Fruit fly (Drosophila melanogaster) whole organism, prepupa: ENCODE measurements around the gene sba.

Source experiments
- CG10669 ChIP-seq: fragments of 200-800 bp; sonication (Bioruptor generic); optimal IDR thresholded peaks from 3 replicates; lab custom pipeline; 2018; ENCODE audit warnings: missing biosample characterization, mild to moderate bottlenecking, missing genetic modification characterization, moderate library complexity
- CG15336 ChIP-seq: fragments of 200-800 bp; sonication (Bioruptor generic); IDR thresholded peaks from 2 replicates; pipeline ENCODE4 v1.3.6; 2022; ENCODE audit warnings: missing biosample characterization, missing genetic modification characterization
- CG16779 ChIP-seq: fragments of 200-800 bp; sonication (Bioruptor generic); optimal IDR thresholded peaks from 3 replicates; lab custom pipeline; 2017; ENCODE audit warnings: missing biosample characterization, mild to moderate bottlenecking, missing genetic modification characterization
- CG3032 ChIP-seq: fragments of 200-800 bp; optimal IDR thresholded peaks from 2 replicates; lab custom pipeline; 2019; ENCODE audit warnings: missing biosample characterization, mild to moderate bottlenecking, missing genetic modification characterization, moderate library complexity
- CG31627 ChIP-seq: fragments of 200-800 bp; sonication (Bioruptor generic); optimal IDR thresholded peaks from 3 replicates; lab custom pipeline; 2016; ENCODE audit warnings: missing biosample characterization, missing genetic modification characterization
- CG34406 ChIP-seq: fragments of 200-800 bp; sonication (Bioruptor generic); optimal IDR thresholded peaks from 3 replicates; lab custom pipeline; 2016; ENCODE audit warnings: missing biosample characterization, missing genetic modification characterization
- CG4318 ChIP-seq: fragments of 200-800 bp; sonication (Bioruptor generic); optimal IDR thresholded peaks from 3 replicates; lab custom pipeline; 2017; ENCODE audit warnings: missing biosample characterization, mild to moderate bottlenecking, missing genetic modification characterization
- CG6276 ChIP-seq: fragments of 200-800 bp; sonication (Bioruptor generic); optimal IDR thresholded peaks from 2 replicates; lab custom pipeline; 2017; ENCODE audit warnings: missing biosample characterization, mild to moderate bottlenecking, missing genetic modification characterization
- CG6792 ChIP-seq: fragments of 200-800 bp; sonication (Bioruptor generic); optimal IDR thresholded peaks from 3 replicates; lab custom pipeline; 2016; ENCODE audit warnings: missing biosample characterization, missing genetic modification characterization
- CG6854 ChIP-seq: fragments of 200-800 bp; sonication (Bioruptor generic); optimal IDR thresholded peaks from 2 replicates; lab custom pipeline; 2017; ENCODE audit warnings: missing biosample characterization, mild to moderate bottlenecking, missing genetic modification characterization
- CG7368 ChIP-seq: fragments of 200-800 bp; sonication (Bioruptor generic); optimal IDR thresholded peaks from 3 replicates; lab custom pipeline; 2016; ENCODE audit warnings: missing biosample characterization, missing genetic modification characterization
- CG8632 ChIP-seq: fragments of 200-800 bp; sonication (Bioruptor generic); optimal IDR thresholded peaks from 3 replicates; lab custom pipeline; 2016; ENCODE audit warnings: missing biosample characterization, missing genetic modification characterization
- CG9139 ChIP-seq: fragments of 200-800 bp; sonication (Bioruptor generic); optimal IDR thresholded peaks from 3 replicates; lab custom pipeline; 2017; ENCODE audit warnings: missing biosample characterization, mild to moderate bottlenecking, missing genetic modification characterization
- Eip78C ChIP-seq: fragments of 200-800 bp; sonication (Bioruptor generic); peaks from one replicate; lab custom pipeline; 2016; ENCODE audit warnings: missing biosample characterization, missing genetic modification characterization
- Gug ChIP-seq: fragments of 200-800 bp; sonication (Bioruptor generic); IDR thresholded peaks from 2 replicates; pipeline ENCODE4 v1.3.6; 2022; ENCODE audit warnings: missing biosample characterization, missing genetic modification characterization
- OdsH ChIP-seq: fragments of 200-800 bp; sonication (Bioruptor generic); optimal IDR thresholded peaks from 3 replicates; lab custom pipeline; 2016; ENCODE audit warnings: missing biosample characterization, missing genetic modification characterization
- Sox14 ChIP-seq: fragments of 200-800 bp; sonication (Bioruptor generic); optimal IDR thresholded peaks from 3 replicates; lab custom pipeline; 2016; ENCODE audit warnings: missing biosample characterization, missing genetic modification characterization
- Sox15 ChIP-seq: fragments of 200-800 bp; sonication (Bioruptor generic); optimal IDR thresholded peaks from 3 replicates; lab custom pipeline; 2016; ENCODE audit warnings: missing biosample characterization, missing genetic modification characterization
- cyc ChIP-seq: fragments of 200-800 bp; sonication (Bioruptor generic); optimal IDR thresholded peaks from 3 replicates; lab custom pipeline; 2016; ENCODE audit warnings: missing biosample characterization, missing genetic modification characterization
- fd59A ChIP-seq: fragments of 200-800 bp; sonication (Bioruptor generic); optimal IDR thresholded peaks from 2 replicates; lab custom pipeline; 2017; ENCODE audit warnings: missing biosample characterization, mild to moderate bottlenecking, missing genetic modification characterization, missing genetic modification reagents
- fkh ChIP-seq: fragments of 200-800 bp; sonication (Bioruptor generic); optimal IDR thresholded peaks from 3 replicates; lab custom pipeline; 2017; ENCODE audit warnings: missing biosample characterization, mild to moderate bottlenecking, missing genetic modification characterization, moderate library complexity
- net ChIP-seq: fragments of 200-800 bp; sonication (Bioruptor generic); optimal IDR thresholded peaks from 3 replicates; lab custom pipeline; 2016; ENCODE audit warnings: missing biosample characterization, missing genetic modification characterization
- pdm3 ChIP-seq: fragments of 200-800 bp; sonication (Bioruptor generic); optimal IDR thresholded peaks from 3 replicates; lab custom pipeline; 2016; ENCODE audit warnings: missing biosample characterization, missing genetic modification characterization
- salr ChIP-seq, 2 experiments: fragments of 200-800 bp; sonication (Bioruptor generic); optimal IDR thresholded peaks; 3 replicates each; lab custom pipeline; 2016 to 2018; ENCODE audit warnings: missing biosample characterization in 2 of 2, missing genetic modification characterization in 2 of 2, mild to moderate bottlenecking in 1 of 2
- spab ChIP-seq: fragments of 200-800 bp; sonication (Bioruptor generic); optimal IDR thresholded peaks from 2 replicates; lab custom pipeline; 2017; ENCODE audit warnings: missing biosample characterization, mild to moderate bottlenecking, missing genetic modification characterization, missing genetic modification reagents
- svp ChIP-seq: fragments of 200-800 bp; sonication (Bioruptor generic); peaks from one replicate; lab custom pipeline; 2016; ENCODE audit warnings: missing biosample characterization, missing genetic modification characterization
- topi ChIP-seq: fragments of 200-800 bp; sonication (Bioruptor generic); optimal IDR thresholded peaks from 3 replicates; lab custom pipeline; 2016; ENCODE audit warnings: missing biosample characterization, missing genetic modification characterization

sba gene

dm6 chr3R:23849599-23849998, 73.2 kb downstream of the sba start:
- no peak for TF ChIP-seq CG3032 (tag; lab: Kevin White, UChicago)
- no peak for TF ChIP-seq CG9139 (GFP tag; lab: Kevin White, UChicago)
- TF ChIP-seq spab: no peak
- TF ChIP-seq Eip78C (GFP tag; lab: Kevin White, UChicago): no peak
- no peak for TF ChIP-seq fd59A (GFP tag; lab: Kevin White, UChicago)
- no peak for TF ChIP-seq CG4318 (GFP tag; lab: Kevin White, UChicago)
- TF ChIP-seq CG8632: no peak
- no peak for TF ChIP-seq pdm3
- no peak for TF ChIP-seq svp
- no peak for TF ChIP-seq CG15336 (GFP tag; lab: Robert Waterston, UW)
- TF ChIP-seq Sox14: no peak
- no peak for TF ChIP-seq Sox15 (GFP tag; lab: Kevin White, UChicago)
- no peak for TF ChIP-seq CG6854 (GFP tag; lab: Kevin White, UChicago)
- no peak for TF ChIP-seq CG7368
- no peak for TF ChIP-seq cyc (GFP tag; lab: Kevin White, UChicago)
- no peak for TF ChIP-seq net (GFP tag; lab: Kevin White, UChicago)

dm6 chr3R:23846107-23846506, 76.7 kb downstream of the sba start:
- no peak for TF ChIP-seq CG6276 (GFP tag; lab: Kevin White, UChicago)
- TF ChIP-seq CG15336 (GFP tag; lab: Robert Waterston, UW): no peak
- TF ChIP-seq CG31627 (GFP tag; lab: Kevin White, UChicago): no peak
- no peak for TF ChIP-seq fkh (GFP tag; lab: Kevin White, UChicago)
- TF ChIP-seq topi (GFP tag; lab: Kevin White, UChicago): no peak
- no peak for TF ChIP-seq spab
- TF ChIP-seq Gug (GFP tag; lab: Robert Waterston, UW): no peak
- no peak for TF ChIP-seq salr (GFP tag; optimal IDR thresholded peaks at IDR 0.05; lab: Kevin White, UChicago)
- TF ChIP-seq OdsH (GFP tag; lab: Kevin White, UChicago): no peak
- TF ChIP-seq CG10669 (GFP tag; lab: Kevin White, UChicago): no peak
- no peak for TF ChIP-seq CG6792 (GFP tag; lab: Kevin White, UChicago)
- TF ChIP-seq CG16779 (tag; lab: Kevin White, UChicago): no peak
- TF ChIP-seq svp: no peak
- no peak for TF ChIP-seq Sox14
- TF ChIP-seq CG34406 (GFP tag; lab: Kevin White, UChicago): no peak
- TF ChIP-seq, all 60 proteins: peak for 0
